Fruit fly (Drosophila melanogaster) whole organism, embryonic: ENCODE results near the gene galectin.

Experiments
- Antp ChIP-seq: fragments of 200-800 bp; sonication (Bioruptor generic); optimal IDR thresholded peaks from 3 replicates; lab custom pipeline; 2016; ENCODE audit warnings: missing biosample characterization, missing genetic modification characterization
- C15 ChIP-seq: fragments of 200-800 bp; sonication (Bioruptor generic); IDR thresholded peaks from 3 replicates; pipeline ENCODE4 v1.3.6; 2022; ENCODE audit warnings: missing biosample characterization, missing genetic modification characterization
- CG10565 ChIP-seq: fragments of 200-800 bp; sonication (Bioruptor generic); optimal IDR thresholded peaks from 3 replicates; lab custom pipeline; 2016; ENCODE audit warnings: missing biosample characterization, mild to moderate bottlenecking, missing genetic modification characterization
- CG12236 ChIP-seq: fragments of 200-800 bp; sonication (Bioruptor generic); optimal IDR thresholded peaks from 2 replicates; lab custom pipeline; 2016; ENCODE audit warnings: missing biosample characterization, missing genetic modification characterization
- CG13624 ChIP-seq: fragments of 200-800 bp; sonication (Bioruptor generic); optimal IDR thresholded peaks from 2 replicates; lab custom pipeline; 2016; ENCODE audit warnings: missing biosample characterization, missing genetic modification characterization
- CG14050 ChIP-seq: fragments of 200-800 bp; sonication (Bioruptor generic); IDR thresholded peaks from 3 replicates; pipeline ENCODE4 v1.3.6; 2022; ENCODE audit warnings: missing biosample characterization, missing genetic modification characterization
- CG15011 ChIP-seq: fragments of 200-800 bp; sonication (Bioruptor generic); optimal IDR thresholded peaks from 3 replicates; lab custom pipeline; 2018; ENCODE audit warnings: missing biosample characterization, mild to moderate bottlenecking, missing genetic modification characterization
- CG16779 ChIP-seq: fragments of 200-800 bp; sonication (Bioruptor generic); IDR thresholded peaks from 2 replicates; pipeline ENCODE4 v1.3.6; 2022; ENCODE audit warnings: missing biosample characterization, missing genetic modification characterization
- CG17328 ChIP-seq: fragments of 200-800 bp; sonication (Bioruptor generic); IDR thresholded peaks from 2 replicates; pipeline ENCODE4 v1.3.6; 2022; ENCODE audit warnings: missing biosample characterization, missing genetic modification characterization
- CG2116 ChIP-seq: fragments of 200-800 bp; sonication (Bioruptor generic); optimal IDR thresholded peaks from 3 replicates; lab custom pipeline; 2018; ENCODE audit warnings: missing biosample characterization, mild to moderate bottlenecking, missing genetic modification characterization
- CG2199 ChIP-seq: fragments of 200-800 bp; sonication (Bioruptor generic); IDR thresholded peaks from 3 replicates; pipeline ENCODE4 v1.3.6; 2022; ENCODE audit warnings: missing biosample characterization, missing genetic modification characterization
- CG2678 ChIP-seq: fragments of 200-800 bp; sonication (Bioruptor generic); optimal IDR thresholded peaks from 3 replicates; lab custom pipeline; 2019; ENCODE audit warnings: missing biosample characterization, mild to moderate bottlenecking, missing genetic modification characterization, moderate library complexity
- CG30403 ChIP-seq: fragments of 200-800 bp; sonication (Bioruptor generic); optimal IDR thresholded peaks from 3 replicates; lab custom pipeline; 2016; ENCODE audit warnings: missing biosample characterization, missing genetic modification characterization
- CG33557 ChIP-seq: fragments of 200-800 bp; sonication (Bioruptor generic); optimal IDR thresholded peaks from 2 replicates; lab custom pipeline; 2019; ENCODE audit warnings: missing biosample characterization, mild to moderate bottlenecking, missing genetic modification characterization, moderate library complexity
- CG3726 ChIP-seq: fragments of 200-800 bp; sonication (Bioruptor generic); IDR thresholded peaks from 3 replicates; pipeline ENCODE4, ENCODE4 v1.3.6; 2022; ENCODE audit warnings: missing biosample characterization, missing genetic modification characterization
- CG3838 ChIP-seq: fragments of 200-800 bp; sonication (Bioruptor generic); optimal IDR thresholded peaks from 3 replicates; lab custom pipeline; 2016; ENCODE audit warnings: missing biosample characterization, missing genetic modification characterization
- CG3995 ChIP-seq: fragments of 200-800 bp; sonication (Bioruptor generic); optimal IDR thresholded peaks from 3 replicates; lab custom pipeline; 2016; ENCODE audit warnings: missing biosample characterization, missing genetic modification characterization
- CG43689 ChIP-seq: fragments of 200-800 bp; sonication (Bioruptor generic); IDR thresholded peaks from 2 replicates; pipeline ENCODE4 v1.3.6; 2022; ENCODE audit warnings: missing biosample characterization, missing genetic modification characterization
- CG4820 ChIP-seq: fragments of 200-800 bp; sonication (Bioruptor generic); optimal IDR thresholded peaks from 3 replicates; lab custom pipeline; 2016; ENCODE audit warnings: missing biosample characterization, missing genetic modification characterization
- CG7372 ChIP-seq: fragments of 200-800 bp; sonication (Bioruptor generic); IDR thresholded peaks from 2 replicates; pipeline ENCODE4 v1.3.6; 2022; ENCODE audit warnings: missing biosample characterization, missing genetic modification characterization
- CG7556 ChIP-seq: fragments of 200-800 bp; sonication (Bioruptor generic); optimal IDR thresholded peaks from 2 replicates; lab custom pipeline; 2017; ENCODE audit warnings: missing biosample characterization, mild to moderate bottlenecking, missing genetic modification characterization
- CG8281 ChIP-seq: fragments of 200-800 bp; sonication (Bioruptor generic); optimal IDR thresholded peaks from 2 replicates; lab custom pipeline; 2018; ENCODE audit warnings: missing biosample characterization, mild to moderate bottlenecking, missing genetic modification characterization, moderate library complexity
- CG9215 ChIP-seq: fragments of 200-800 bp; sonication (Bioruptor generic); IDR thresholded peaks from 2 replicates; pipeline ENCODE4 v1.3.6; 2022; ENCODE audit warnings: missing biosample characterization, missing genetic modification characterization
- CG9609 ChIP-seq: fragments of 200-800 bp; sonication (Bioruptor generic); optimal IDR thresholded peaks from 3 replicates; lab custom pipeline; 2016; ENCODE audit warnings: missing biosample characterization, missing genetic modification characterization
- CG9727 ChIP-seq: fragments of 200-800 bp; sonication (Bioruptor generic); optimal IDR thresholded peaks from 3 replicates; lab custom pipeline; 2017; ENCODE audit warnings: missing biosample characterization, mild to moderate bottlenecking, missing genetic modification characterization
- ERR ChIP-seq: fragments of 200-800 bp; sonication (Bioruptor generic); optimal IDR thresholded peaks from 2 replicates; lab custom pipeline; 2016; ENCODE audit warnings: missing biosample characterization, missing genetic modification characterization
- H2.0 ChIP-seq: fragments of 200-800 bp; sonication (Bioruptor generic); IDR thresholded peaks from 2 replicates; pipeline ENCODE4 v1.3.6; 2022; ENCODE audit warnings: missing biosample characterization, missing genetic modification characterization
- HHEX ChIP-seq: fragments of 200-800 bp; sonication (Bioruptor generic); optimal IDR thresholded peaks from 3 replicates; lab custom pipeline; 2017; ENCODE audit warnings: missing biosample characterization, mild to moderate bottlenecking, missing genetic modification characterization, missing genetic modification reagents
- HLH3B ChIP-seq: fragments of 200-800 bp; sonication (Bioruptor generic); IDR thresholded peaks from 2 replicates; pipeline ENCODE4 v1.3.6; 2022; ENCODE audit warnings: missing biosample characterization, missing genetic modification characterization
- HLHmδ ChIP-seq: fragments of 200-800 bp; sonication (Bioruptor generic); optimal IDR thresholded peaks from 2 replicates; lab custom pipeline; 2018; ENCODE audit warnings: missing biosample characterization, mild to moderate bottlenecking, missing genetic modification characterization, moderate library complexity
- Poxn ChIP-seq: fragments of 200-800 bp; sonication (Bioruptor generic); IDR thresholded peaks from 2 replicates; pipeline ENCODE4 v1.3.6; 2022; ENCODE audit warnings: missing biosample characterization, missing genetic modification characterization
- Six4 ChIP-seq: fragments of 200-800 bp; sonication (Bioruptor generic); optimal IDR thresholded peaks from 2 replicates; lab custom pipeline; 2016; ENCODE audit warnings: missing biosample characterization, missing genetic modification characterization
- YL-1 ChIP-seq: fragments of 200-800 bp; sonication (Bioruptor generic); optimal IDR thresholded peaks from 3 replicates; lab custom pipeline; 2017; ENCODE audit warnings: missing biosample characterization, mild to moderate bottlenecking, missing genetic modification characterization
- aop ChIP-seq: fragments of 200-800 bp; sonication (Bioruptor generic); IDR thresholded peaks from 2 replicates; pipeline ENCODE4 v1.3.6; 2022; ENCODE audit warnings: missing biosample characterization, missing genetic modification characterization
- ara ChIP-seq: fragments of 200-800 bp; sonication (Bioruptor generic); IDR thresholded peaks from 2 replicates; pipeline ENCODE4 v1.3.6; 2022; ENCODE audit warnings: missing biosample characterization, missing genetic modification characterization
- bsh ChIP-seq, 2 experiments: fragments of 200-800 bp; sonication (Bioruptor generic); optimal IDR thresholded peaks; 2 replicates each; lab custom pipeline; 2017 to 2018; ENCODE audit warnings: mild to moderate bottlenecking in 2 of 2, missing biosample characterization in 2 of 2, missing genetic modification characterization in 2 of 2, moderate library complexity in 1 of 2
- corto ChIP-seq: fragments of 200-800 bp; sonication (Bioruptor generic); optimal IDR thresholded peaks from 2 replicates; lab custom pipeline; 2016; ENCODE audit warnings: missing biosample characterization, mild to moderate bottlenecking, missing genetic modification characterization, moderate library complexity
- dysf ChIP-seq: fragments of 200-800 bp; sonication (Bioruptor generic); IDR thresholded peaks from 3 replicates; pipeline ENCODE4 v1.3.6; 2022; ENCODE audit warnings: missing biosample characterization, missing genetic modification characterization
- ewg ChIP-seq: fragments of 200-800 bp; sonication (Bioruptor generic); optimal IDR thresholded peaks from 3 replicates; lab custom pipeline; 2017; ENCODE audit warnings: mild to moderate bottlenecking, missing biosample characterization, missing genetic modification reagents, missing genetic modification characterization
- exex ChIP-seq: fragments of 200-800 bp; sonication (Bioruptor generic); optimal IDR thresholded peaks from 4 replicates; lab custom pipeline; 2018; ENCODE audit warnings: missing biosample characterization, mild to moderate bottlenecking, missing genetic modification characterization, moderate library complexity
- eyg ChIP-seq: fragments of 200-800 bp; sonication (Bioruptor generic); optimal IDR thresholded peaks from 3 replicates; lab custom pipeline; 2016; ENCODE audit warnings: missing biosample characterization, missing genetic modification characterization
- ftz-f1 ChIP-seq: fragments of 200-800 bp; sonication (Bioruptor generic); optimal IDR thresholded peaks from 2 replicates; lab custom pipeline; 2016; ENCODE audit warnings: missing biosample characterization, missing genetic modification characterization
- gt ChIP-seq: fragments of 200-800 bp; sonication (Bioruptor generic); IDR thresholded peaks from 2 replicates; pipeline ENCODE4 v1.3.6; 2022; ENCODE audit warnings: missing biosample characterization, missing genetic modification characterization
- hb ChIP-seq: fragments of 200-800 bp; sonication (Bioruptor generic); IDR thresholded peaks from 3 replicates; pipeline ENCODE4 v1.3.6; 2022; ENCODE audit warnings: missing biosample characterization, missing genetic modification characterization; ENCODE audit not compliant: partially characterized antibody
- ind ChIP-seq: fragments of 200-800 bp; sonication (Bioruptor generic); optimal IDR thresholded peaks from 3 replicates; lab custom pipeline; 2016; ENCODE audit warnings: missing biosample characterization, missing genetic modification characterization
- oc ChIP-seq: fragments of 200-800 bp; sonication (Bioruptor generic); optimal IDR thresholded peaks from 2 replicates; lab custom pipeline; 2018; ENCODE audit warnings: missing biosample characterization, mild to moderate bottlenecking, missing genetic modification characterization, moderate library complexity
- pan ChIP-seq, 4 experiments: fragments of >200 bp in 3 of 4; fragments of 200-800 bp in 1 of 4; sonication (Bioruptor generic) in 1 of 4; optimal IDR thresholded peaks in 3 of 4; IDR thresholded peaks in 1 of 4; 2 replicates each; pipeline versions ENCODE4 v1.3.6 to Lab custom; 2017 to 2022; ENCODE audit warnings: missing biosample characterization in 2 of 4, missing genetic modification characterization in 2 of 4, mixed read lengths in 1 of 4
- sens ChIP-seq: fragments of 200-800 bp; sonication (Bioruptor generic); peaks from one replicate; lab custom pipeline; 2016; ENCODE audit warnings: missing biosample characterization, missing genetic modification characterization
- sob ChIP-seq: fragments of 200-800 bp; sonication (Bioruptor generic); IDR thresholded peaks from 2 replicates; pipeline ENCODE4 v1.3.6; 2022; ENCODE audit warnings: missing biosample characterization, missing genetic modification characterization
- ssp ChIP-seq: fragments of 200-800 bp; sonication (Bioruptor generic); IDR thresholded peaks from 2 replicates; pipeline ENCODE4 v1.3.6; 2022; ENCODE audit warnings: missing biosample characterization, missing genetic modification characterization
- stwl ChIP-seq: fragments of 200-800 bp; sonication (Bioruptor generic); optimal IDR thresholded peaks from 3 replicates; lab custom pipeline; 2018; ENCODE audit warnings: missing biosample characterization, mild to moderate bottlenecking, missing genetic modification characterization, moderate library complexity
- tx ChIP-seq: fragments of 200-800 bp; sonication (Bioruptor generic); optimal IDR thresholded peaks from 2 replicates; lab custom pipeline; 2016; ENCODE audit warnings: missing biosample characterization, missing genetic modification characterization

Gene galectin

dm6 chr2L:81198-81597, 9.6 kb downstream of the galectin start (continued):
- TF ChIP-seq tx (GFP tag; lab: Kevin White, UChicago) (no peak), CG10565 (GFP tag; lab: Kevin White, UChicago) (no peak), Six4 (GFP tag; lab: Kevin White, UChicago) (no peak), CG7372 (no peak), corto (GFP tag; lab: Kevin White, UChicago) (peak; percentile 26), CG16779 (GFP tag; lab: Robert Waterston, UW) (no peak), CG2678 (tag; lab: Kevin White, UChicago) (peak; percentile 63), CG17328 (GFP tag; lab: Robert Waterston, UW) (0 out of 2 replicates have a peak, but pooled peaks have one; percentile 14), CG43689 (no peak), hb (GFP tag; lab: Robert Waterston, UW) (no peak), CG9215 (GFP tag; lab: Robert Waterston, UW) (no peak), H2.0 (no peak), CG13624 (GFP tag; lab: Kevin White, UChicago) (no peak), CG33557 (GFP tag; lab: Kevin White, UChicago) (peak; percentile 26), eyg (GFP tag; lab: Kevin White, UChicago) (peak; percentile 15), Antp (GFP tag; lab: Kevin White, UChicago) (no peak), CG15011 (GFP tag; lab: Kevin White, UChicago) (peak; percentile 28), CG2116 (GFP tag; lab: Kevin White, UChicago) (no peak), aop (GFP tag; lab: Robert Waterston, UW) (no peak), HHEX (GFP tag; lab: Kevin White, UChicago) (peak; percentile 58), CG3726 (GFP tag; lab: Robert Waterston, UW) (no peak), CG2199 (GFP tag; lab: Robert Waterston, UW) (no peak), CG7556 (GFP tag; lab: Kevin White, UChicago) (peak; percentile 46), oc (no peak), YL-1 (GFP tag; lab: Kevin White, UChicago) (no peak), ERR (GFP tag; lab: Kevin White, UChicago) (no peak), CG3838 (GFP tag; lab: Kevin White, UChicago) (no peak), CG14050 (no peak), dysf (GFP tag; lab: Robert Waterston, UW) (no peak), CG4820 (GFP tag; lab: Kevin White, UChicago) (no peak), C15 (no peak), HLH3B (GFP tag; lab: Robert Waterston, UW) (no peak; the same call in 1 of the 2 replicates), ftz-f1 (GFP tag; lab: Kevin White, UChicago) (no peak), HLHmδ (GFP tag; lab: Kevin White, UChicago) (no peak), sob (peak; percentile 36; the same call in 1 of the 2 replicates), exex (tag; lab: Kevin White, UChicago) (no peak), Poxn (no peak), CG9727 (GFP tag; lab: Kevin White, UChicago) (no peak), CG30403 (GFP tag; lab: Kevin White, UChicago) (no peak), gt (GFP tag; lab: Robert Waterston, UW) (no peak), ssp (GFP tag; lab: Robert Waterston, UW) (no peak), ind (GFP tag; lab: Kevin White, UChicago) (no peak), pan (optimal IDR thresholded peaks at IDR 0.05; lab: Kevin White, UChicago) (no peak), pan (GFP tag; optimal IDR thresholded peaks at IDR 0.05 in 1 of 2, IDR thresholded peaks at IDR 0.05 in 1 of 2) (peak in 1 of 2 experiments; percentile 38), CG3995 (GFP tag; lab: Kevin White, UChicago) (no peak), CG12236 (GFP tag; lab: Kevin White, UChicago) (no peak), ara (GFP tag; lab: Robert Waterston, UW) (0 out of 2 replicates have a peak, but pooled peaks have one; percentile 20), bsh (GFP tag; optimal IDR thresholded peaks at IDR 0.05; lab: Kevin White, UChicago) (peak in 1 of 2 experiments; percentile 32), sens (GFP tag; lab: Kevin White, UChicago) (peak; percentile 79), CG8281 (tag; lab: Kevin White, UChicago) (no peak), ewg (GFP tag; lab: Kevin White, UChicago) (peak; percentile 6), CG9609 (GFP tag; lab: Kevin White, UChicago) (no peak), stwl (tag; lab: Kevin White, UChicago) (no peak)
